Worm (Caenorhabditis elegans) whole organism, L4/young adult: Measurements from ENCODE around the gene vnut-1.

Experiments used
- dao-5 ChIP-seq: sonication (generic microtip); optimal IDR thresholded peaks from 2 replicates; lab custom pipeline; 2016; ENCODE audit warnings: missing genotype, missing genetic modification characterization, moderate library complexity, missing compliant biosample characterization
- him-1 ChIP-seq: sonication (generic microtip); optimal IDR thresholded peaks from 2 replicates; lab custom pipeline; 2016; ENCODE audit warnings: missing genotype, missing genetic modification reagents, missing genetic modification characterization, missing compliant biosample characterization

DNA sequence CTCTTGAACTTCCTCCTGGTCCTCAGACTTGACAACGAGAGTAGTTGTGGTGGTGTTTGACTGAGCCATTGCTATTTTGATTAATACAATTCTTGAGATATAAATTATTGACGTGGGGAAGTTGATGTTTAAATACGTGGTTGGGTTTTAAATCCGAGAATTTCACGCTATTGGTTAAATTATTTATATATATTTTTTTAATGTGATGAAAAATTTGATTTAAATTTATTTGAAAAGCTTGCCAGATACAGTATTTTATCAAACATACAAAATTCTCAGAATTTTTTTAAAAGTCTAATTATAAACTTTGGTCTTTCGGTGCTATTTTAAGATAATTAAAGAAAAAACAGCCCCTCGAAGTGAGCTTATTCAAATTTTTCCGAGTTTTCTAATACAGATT, 18.0 kb downstream of the vnut-1 start, which contains the start of the genes K10H10.7 and K10H10.10:
- TF ChIP-seq him-1 (tag; lab: Kevin White, UChicago) (no peak), dao-5 (tag; lab: Kevin White, UChicago) (no peak)
